Worm (Caenorhabditis elegans) whole organism, dauer: ENCODE data around the gene F47E1.4.

Experiments used
- unc-62 ChIP-seq: sonication (generic microtip); optimal IDR thresholded peaks from 2 replicates; lab custom pipeline; 2017; ENCODE audit warnings: missing biosample characterization, missing genetic modification reagents, missing genetic modification characterization

Gene F47E1.4

DNA sequence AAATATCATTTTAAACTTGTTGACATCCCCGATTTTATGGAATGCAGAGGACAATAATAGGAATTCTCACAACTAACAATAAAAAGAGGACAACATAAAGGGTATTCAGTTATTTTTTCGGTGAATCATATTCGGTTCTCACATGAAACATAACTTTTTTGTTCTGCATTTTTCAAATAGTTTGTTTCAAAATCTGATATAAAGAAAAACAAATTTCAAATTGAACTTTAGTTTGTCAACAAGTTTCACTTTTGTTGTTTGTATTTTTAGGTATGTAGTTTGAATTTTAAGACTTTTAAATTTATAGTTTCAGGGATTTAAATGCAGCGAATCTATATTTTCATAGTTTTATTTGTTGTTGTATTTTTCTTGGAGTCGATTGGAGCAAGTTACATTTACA, at the start of gene F47E1.4:
F47E1.4 (plus strand) TSS at position 301 of the 400 bp plus-strand sequence.
- TF ChIP-seq unc-62, result no peak

- TF ChIP-seq unc-62, result no peak
These were observed 48.2 kb upstream of the F47E1.4 start for ce11 chrX:9014451-9014850.

- TF ChIP-seq unc-62, result no peak
These were observed 47.2 kb upstream of the F47E1.4 start, which contains the start of gene T25B6.4 for ce11 chrX:9015420-9015819. TSS of gene T25B6.4 (plus strand) at chrX:9015720.

ce11 chrX:9021645-9022044, 41.0 kb upstream of the F47E1.4 start, which contains the start of gene T25B6.5:
TSS of gene T25B6.5 (minus strand) at chrX:9021745.
- TF ChIP-seq unc-62, result no peak

DNA sequence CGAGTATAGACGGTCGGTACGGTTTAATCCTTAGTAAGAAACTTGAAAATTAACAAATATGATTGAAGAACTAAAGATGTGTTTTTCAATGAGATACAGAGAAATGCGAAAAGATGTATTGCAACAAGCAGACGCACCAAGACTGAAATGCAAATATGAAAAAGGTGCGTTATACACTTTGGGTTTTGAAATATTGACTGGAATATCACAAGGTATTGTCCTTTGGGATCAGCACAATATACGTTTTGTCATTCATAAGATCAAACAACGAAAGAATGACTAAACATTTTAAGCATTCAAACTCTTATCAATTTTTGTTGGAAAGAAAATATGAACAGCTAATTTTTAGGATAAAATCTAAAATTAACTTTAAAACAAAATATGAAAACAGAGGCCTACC, 39.8 kb upstream of the F47E1.4 start, which contains the start of gene T25B6.6:
T25B6.6 (minus strand) TSS at position 101 of the 400 bp plus-strand sequence.
- no peak for TF ChIP-seq unc-62

DNA sequence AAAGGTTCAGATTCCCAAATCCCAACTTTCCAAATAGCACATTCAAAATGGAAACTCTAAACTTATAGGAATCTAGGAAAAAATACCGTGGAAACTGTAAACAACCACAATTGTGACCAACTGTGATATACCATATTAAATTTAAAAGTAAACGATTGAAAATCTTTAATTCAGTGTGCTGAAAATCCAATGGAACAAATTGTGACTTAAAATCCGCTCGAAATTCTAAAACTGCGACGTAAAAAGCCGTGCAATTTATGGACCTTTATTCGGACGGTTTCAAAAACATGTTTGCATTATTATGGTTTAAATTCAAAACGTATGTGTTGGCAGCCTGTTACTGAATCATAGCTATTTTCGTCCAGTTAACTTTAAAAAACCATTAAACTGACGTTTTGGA, 38.8 kb upstream of the F47E1.4 start:
- TF ChIP-seq unc-62, result no peak

ce11 chrX:9024270-9024669, 38.4 kb upstream of the F47E1.4 start:
- TF ChIP-seq unc-62, result no peak

DNA sequence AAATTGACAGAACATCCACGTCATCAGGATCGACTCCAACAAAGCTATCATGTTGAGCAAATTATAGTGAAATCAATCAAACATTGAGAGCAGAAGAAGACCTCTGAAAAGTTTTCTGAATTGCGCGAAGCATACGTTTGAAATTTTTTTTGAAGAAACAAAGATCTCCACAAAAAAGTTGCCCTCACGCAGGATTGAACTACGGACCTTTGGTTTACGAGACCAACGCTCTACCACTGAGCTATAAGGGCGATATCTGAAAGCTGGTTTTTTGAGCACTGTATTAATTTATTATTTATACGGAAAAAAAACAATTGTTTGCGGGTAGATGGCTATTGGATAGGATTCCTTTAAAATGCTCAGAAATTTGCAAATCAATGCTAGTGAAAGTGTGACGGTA, 37.1 kb upstream of the F47E1.4 start:
- no peak for TF ChIP-seq unc-62

ce11 chrX:9027304-9027703, 35.3 kb upstream of the F47E1.4 start, which contains the start of gene T25B6.3:
TSS of gene T25B6.3 (plus strand) at chrX:9027604.
- no peak for TF ChIP-seq unc-62

ce11 chrX:9028909-9029520, 33.6 kb upstream of the F47E1.4 start, which contains the start of gene snf-12:
TSS of gene snf-12 (plus strand) at chrX:9029470.
- TF ChIP-seq unc-62, result no peak

DNA sequence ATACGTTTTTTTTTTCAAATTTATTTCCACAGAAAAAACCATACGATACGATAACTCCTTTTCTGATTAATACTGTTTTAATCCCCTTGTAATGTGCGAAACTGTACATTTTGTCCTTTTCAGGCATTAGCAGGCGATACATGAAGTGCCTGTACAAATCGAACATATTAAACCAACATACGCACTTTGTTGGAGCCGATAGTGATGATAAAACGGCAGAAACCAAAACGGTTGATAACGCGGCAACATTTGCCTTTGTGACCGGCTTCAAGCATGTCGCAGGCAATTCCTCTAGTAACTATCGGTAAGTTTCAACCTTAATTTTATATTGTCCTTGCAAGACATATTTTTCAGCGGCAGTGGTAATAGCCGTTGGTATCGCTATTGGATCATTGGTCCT, 28.3 kb upstream of the F47E1.4 start, which contains the start of gene nep-22:
nep-22 (plus strand) TSS at position 245 of the 400 bp plus-strand sequence.
- no peak for TF ChIP-seq unc-62

DNA sequence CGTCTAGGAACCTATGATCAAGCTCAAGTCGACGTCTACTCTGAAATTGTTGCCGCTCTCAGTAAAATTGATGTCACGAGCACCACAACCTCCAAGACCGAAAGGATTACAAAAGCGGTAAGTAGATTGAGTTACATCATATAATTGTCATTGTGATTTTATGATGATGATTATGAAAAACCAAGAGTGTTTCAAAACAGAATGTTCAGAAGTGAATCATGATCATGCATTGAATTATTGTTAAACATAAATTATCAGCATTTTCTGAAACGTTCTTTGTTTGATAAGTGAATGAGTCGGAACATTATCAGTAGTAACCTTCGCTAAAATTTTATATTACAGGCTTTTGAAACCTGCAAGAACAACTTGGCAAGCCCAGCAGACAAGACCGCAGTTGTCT, 27.5 kb upstream of the F47E1.4 start:
- no peak for TF ChIP-seq unc-62

DNA sequence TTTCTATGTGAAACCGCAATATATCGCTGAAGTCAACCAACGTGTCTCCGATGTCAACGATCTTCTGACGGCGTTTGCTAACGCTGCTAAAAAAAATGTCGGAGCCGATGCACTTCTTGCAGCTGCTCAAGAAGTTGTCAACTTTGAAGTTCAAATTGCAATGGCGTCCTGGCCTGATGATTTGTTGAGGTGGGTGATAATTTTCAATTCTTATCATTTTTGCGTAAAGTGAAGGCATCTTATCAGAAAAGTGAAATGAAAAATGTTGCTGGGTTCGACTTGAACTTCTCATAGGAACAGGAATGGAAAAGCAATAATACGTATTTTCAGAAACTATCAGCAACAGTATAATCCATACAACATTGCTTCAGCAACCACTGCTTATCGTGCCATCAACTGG, 26.4 kb upstream of the F47E1.4 start:
- no peak for TF ChIP-seq unc-62

DNA sequence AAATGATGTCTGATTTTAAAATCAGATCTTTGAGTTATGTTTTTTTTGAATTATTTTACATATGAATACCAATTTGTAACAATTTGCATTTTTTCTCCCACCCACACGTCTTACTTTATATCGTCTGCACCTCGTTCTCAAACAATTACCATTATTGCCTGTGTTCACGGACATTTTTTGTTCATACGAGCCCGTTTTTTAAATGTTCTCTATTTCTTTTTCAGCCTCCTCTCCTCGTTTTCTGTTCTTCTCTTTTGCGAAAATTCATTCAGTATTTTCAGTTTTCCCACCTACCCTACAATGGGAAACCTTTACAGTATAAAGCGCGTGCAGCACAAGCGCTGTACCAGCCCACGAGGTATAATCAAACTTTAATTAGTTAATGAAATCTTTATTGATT, 16.7 kb upstream of the F47E1.4 start, which contains the start of gene prdm-14:
prdm-14 (plus strand) TSS at position 301 of the 400 bp plus-strand sequence.
- no peak for TF ChIP-seq unc-62

- no peak for TF ChIP-seq unc-62
These were observed 14.0 kb upstream of the F47E1.4 start, which contains the start of gene F47E1.20 for ce11 chrX:9048657-9049056. TSS of gene F47E1.20 (plus strand) at chrX:9048957.

DNA sequence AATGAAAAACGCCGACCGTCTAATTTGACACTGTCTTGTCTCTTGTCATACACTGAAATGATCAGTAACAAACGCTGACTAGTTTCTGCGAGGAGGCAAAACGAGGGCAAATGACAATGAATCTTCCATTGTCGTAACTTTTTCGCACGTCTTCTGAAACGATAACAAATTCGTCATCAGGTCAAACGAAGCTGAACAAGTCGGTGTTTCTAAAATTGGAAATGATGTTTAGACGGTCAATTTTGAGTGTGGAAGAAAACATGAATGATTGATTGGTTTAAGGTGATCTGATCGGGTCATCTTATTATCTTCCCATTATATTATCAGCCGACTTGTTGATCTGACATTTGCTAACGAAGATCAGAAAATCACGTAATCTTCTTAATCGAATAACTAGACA, 9.2 kb upstream of the F47E1.4 start:
- TF ChIP-seq unc-62, result no peak

DNA sequence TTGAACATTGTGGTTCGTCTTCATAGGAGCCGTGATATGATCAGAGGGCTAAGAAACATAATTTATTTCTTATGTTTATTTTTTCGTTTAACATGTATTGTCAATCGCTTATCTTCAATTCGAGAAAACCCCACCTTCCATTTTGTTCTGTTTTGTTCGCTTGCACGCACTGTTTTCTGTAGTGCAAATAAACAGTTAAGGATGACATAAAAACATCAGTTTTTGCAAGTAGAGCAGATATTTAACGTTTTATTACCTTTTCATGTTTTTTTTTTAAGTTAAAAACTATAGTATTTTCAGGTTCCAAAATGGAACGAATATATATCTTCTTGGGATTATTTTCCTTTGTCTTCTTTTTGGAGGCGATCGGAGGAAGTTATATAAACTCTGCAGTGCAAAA, 5.3 kb upstream of the F47E1.4 start, which contains the start of gene F47E1.2:
F47E1.2 (plus strand) TSS at position 301 of the 400 bp plus-strand sequence.
- no peak for TF ChIP-seq unc-62

- TF ChIP-seq unc-62, result no peak
These were observed 816 bp downstream of the F47E1.4 start for ce11 chrX:9063439-9063838.
